Worm (Caenorhabditis elegans): ENCODE results near the gene nonu-1.

- TF ChIP-seq ama-1 (optimal IDR thresholded peaks at IDR 0.05) = no peak
- TF ChIP-seq nfya-1 (tag; optimal IDR thresholded peaks at IDR 0.05) = no peak
- TF ChIP-seq C38D4.7 (GFP tag; optimal IDR thresholded peaks at IDR 0.05) = no peak
- no peak for TF ChIP-seq pat-9 (tag; optimal IDR thresholded peaks at IDR 0.05)
- no peak for TF ChIP-seq ahr-1 (tag; optimal IDR thresholded peaks at IDR 0.05)
- TF ChIP-seq dve-1 (tag; optimal IDR thresholded peaks at IDR 0.05) = no peak
- TF ChIP-seq ceh-14 (tag; optimal IDR thresholded peaks at IDR 0.05) = no peak
Measured at ce11 chrIII:4844327-4844726, 5.4 kb downstream of the nonu-1 start, which contains the start of the genes clec-157 and fkh-5.
